Worm (Caenorhabditis elegans) whole organism, young adult: ENCODE results near the gene Y66H1A.5.

Experiments
- B0261.1 ChIP-seq: sonication (generic microtip); optimal IDR thresholded peaks from 2 replicates; lab custom pipeline; 2016; ENCODE audit warnings: mild to moderate bottlenecking, missing genetic modification characterization, moderate library complexity, missing compliant biosample characterization
- F22D6.2 ChIP-seq: sonication (generic microtip); optimal IDR thresholded peaks from 2 replicates; lab custom pipeline; 2016; ENCODE audit warnings: mild to moderate bottlenecking, missing genetic modification characterization, missing compliant biosample characterization
- F39B2.1 ChIP-seq: fragments of 200-800 bp; sonication (Bioruptor generic); IDR thresholded peaks from 2 replicates; pipeline ENCODE4 v1.3.6; 2022; ENCODE audit warnings: missing genetic modification reagents, missing genetic modification characterization, missing compliant biosample characterization
- F52B5.7 ChIP-seq: sonication (generic microtip); optimal IDR thresholded peaks from 2 replicates; lab custom pipeline; 2016; ENCODE audit warnings: mild to moderate bottlenecking, missing genetic modification characterization, missing compliant biosample characterization
- F55B11.4 ChIP-seq: sonication (generic microtip); optimal IDR thresholded peaks from 2 replicates; lab custom pipeline; 2016; ENCODE audit warnings: missing compliant biosample characterization, missing genetic modification characterization, borderline replicate concordance; ENCODE audit not compliant: insufficient read depth
- F57A8.1 ChIP-seq: fragments of 200-800 bp; sonication (Bioruptor generic); optimal IDR thresholded peaks from 2 replicates; lab custom pipeline; 2018; ENCODE audit warnings: mild to moderate bottlenecking, missing genetic modification characterization, moderate library complexity, missing compliant biosample characterization
- F57C9.4 ChIP-seq: sonication (generic microtip); optimal IDR thresholded peaks from 2 replicates; lab custom pipeline; 2017; ENCODE audit warnings: mild to moderate bottlenecking, missing genetic modification characterization, missing compliant biosample characterization
- K11D2.4 ChIP-seq: fragments of 200-800 bp; sonication (Bioruptor generic); IDR thresholded peaks from 2 replicates; pipeline ENCODE4 v1.3.6; 2022; ENCODE audit warnings: missing genetic modification reagents, missing genetic modification characterization, missing compliant biosample characterization
- K12H6.12 ChIP-seq: fragments of 200-800 bp; sonication (Bioruptor generic); optimal IDR thresholded peaks from 2 replicates; lab custom pipeline; 2018; ENCODE audit warnings: mild to moderate bottlenecking, missing genetic modification characterization, missing compliant biosample characterization
- Y67H2A.10 ChIP-seq: fragments of 200-800 bp; sonication (Bioruptor generic); conservative IDR thresholded peaks from 2 replicates; pipeline ENCODE4 v1.3.6; 2022; ENCODE audit warnings: missing genetic modification reagents, missing genetic modification characterization, missing compliant biosample characterization
- ama-1 ChIP-seq, 3 experiments: fragments of 150-350 bp in 1 of 3; sonication (generic microtip) in 2 of 3; optimal IDR thresholded peaks; 2 replicates each; lab custom pipeline; 2014 to 2018; ENCODE audit warnings: missing biosample characterization in 2 of 3, missing genetic modification characterization in 2 of 3, missing genetic modification reagents in 2 of 3
- atf-7 ChIP-seq: sonication (generic microtip); optimal IDR thresholded peaks from 2 replicates; lab custom pipeline; 2017; ENCODE audit warnings: mild to moderate bottlenecking, missing genetic modification characterization, missing compliant biosample characterization
- athp-1 ChIP-seq: sonication (generic microtip); optimal IDR thresholded peaks from 2 replicates; lab custom pipeline; 2017; ENCODE audit warnings: mild to moderate bottlenecking, missing genetic modification characterization, missing compliant biosample characterization
- attf-5 ChIP-seq: fragments of 200-800 bp; sonication (Bioruptor generic); optimal IDR thresholded peaks from 2 replicates; lab custom pipeline; 2018; ENCODE audit warnings: mild to moderate bottlenecking, missing genetic modification characterization, missing compliant biosample characterization
- bed-1 ChIP-seq: fragments of 200-800 bp; sonication (Bioruptor generic); IDR thresholded peaks from 2 replicates; pipeline ENCODE4 v1.3.6; 2022; ENCODE audit warnings: missing genetic modification reagents, missing genetic modification characterization, missing compliant biosample characterization
- cebp-2 ChIP-seq: fragments of 200-800 bp; sonication (Bioruptor generic); IDR thresholded peaks from 2 replicates; pipeline ENCODE4 v1.3.6; 2022; ENCODE audit warnings: missing genetic modification characterization, missing compliant biosample characterization
- ceh-100 ChIP-seq: fragments of 200-800 bp; sonication (Bioruptor generic); IDR thresholded peaks from 2 replicates; pipeline ENCODE4 v1.3.6; 2022; ENCODE audit warnings: missing genetic modification reagents, missing genetic modification characterization, missing compliant biosample characterization
- ceh-40 ChIP-seq: fragments of 200-800 bp; sonication (Bioruptor generic); IDR thresholded peaks from 2 replicates; pipeline ENCODE4 v1.3.6; 2022; ENCODE audit warnings: missing genetic modification characterization, missing compliant biosample characterization
- ceh-79 ChIP-seq: sonication (generic microtip); optimal IDR thresholded peaks from 2 replicates; lab custom pipeline; 2017; ENCODE audit warnings: mild to moderate bottlenecking, missing genetic modification characterization, missing compliant biosample characterization
- ceh-91 ChIP-seq: fragments of 200-800 bp; sonication (Bioruptor generic); IDR thresholded peaks from 2 replicates; pipeline ENCODE4 v1.3.6; 2022; ENCODE audit warnings: missing genetic modification reagents, missing genetic modification characterization, missing compliant biosample characterization
- chd-7 ChIP-seq: sonication (generic microtip); optimal IDR thresholded peaks from 2 replicates; lab custom pipeline; 2016; ENCODE audit warnings: mild to moderate bottlenecking, missing genetic modification characterization, moderate library complexity, missing compliant biosample characterization
- die-1 ChIP-seq: sonication (generic microtip); optimal IDR thresholded peaks from 2 replicates; lab custom pipeline; 2016; ENCODE audit warnings: missing genotype, mild to moderate bottlenecking, missing genetic modification characterization, missing compliant biosample characterization
- efl-1 ChIP-seq: fragments of 150-350 bp; optimal IDR thresholded peaks from 2 replicates; lab custom pipeline; 2014; ENCODE audit warnings: missing biosample characterization, missing genetic modification reagents, missing genetic modification characterization
- egrh-3 ChIP-seq: fragments of 200-800 bp; sonication (Bioruptor generic); IDR thresholded peaks from 2 replicates; pipeline ENCODE4 v1.3.6; 2022; ENCODE audit warnings: missing genetic modification reagents, missing genetic modification characterization, missing compliant biosample characterization
- ets-4 ChIP-seq: fragments of 200-800 bp; sonication (Bioruptor generic); optimal IDR thresholded peaks from 2 replicates; lab custom pipeline; 2018; ENCODE audit warnings: mild to moderate bottlenecking, missing genetic modification characterization, missing compliant biosample characterization
- him-1 ChIP-seq: sonication (generic microtip); optimal IDR thresholded peaks from 2 replicates; lab custom pipeline; 2016; ENCODE audit warnings: missing genotype, missing genetic modification reagents, missing genetic modification characterization, missing compliant biosample characterization
- hlh-12 ChIP-seq: sonication (generic microtip); optimal IDR thresholded peaks from 2 replicates; lab custom pipeline; 2016; ENCODE audit warnings: missing genetic modification characterization, missing compliant biosample characterization
- lin-35 ChIP-seq, 3 experiments: fragments of 150-350 bp in 2 of 3; sonication (generic microtip) in 1 of 3; optimal IDR thresholded peaks; 2 replicates each; lab custom pipeline; 2014 to 2018; ENCODE audit warnings: missing biosample characterization in 3 of 3, missing genetic modification characterization in 3 of 3, missing genetic modification reagents in 3 of 3
- lin-40 ChIP-seq: sonication (generic microtip); optimal IDR thresholded peaks from 2 replicates; lab custom pipeline; 2016; ENCODE audit warnings: missing genetic modification characterization, mild to moderate bottlenecking, missing compliant biosample characterization, missing genotype, missing genetic modification reagents
- lsy-27 ChIP-seq: sonication (generic microtip); optimal IDR thresholded peaks from 2 replicates; lab custom pipeline; 2017; ENCODE audit warnings: missing genetic modification characterization, mild to moderate bottlenecking, missing compliant biosample characterization, antibody characterized with exemption, missing genotype, borderline replicate concordance; ENCODE audit not compliant: insufficient read depth
- madf-3 ChIP-seq: fragments of 200-800 bp; sonication (Bioruptor generic); IDR thresholded peaks from 2 replicates; pipeline ENCODE4 v1.3.6; 2022; ENCODE audit warnings: missing genetic modification reagents, missing genetic modification characterization, missing compliant biosample characterization
- madf-8 ChIP-seq: fragments of 200-800 bp; sonication (Bioruptor generic); conservative IDR thresholded peaks from 2 replicates; pipeline ENCODE4 v1.3.6; 2022; ENCODE audit warnings: missing genetic modification reagents, missing genetic modification characterization, missing compliant biosample characterization
- mcd-1 ChIP-seq: fragments of 200-800 bp; sonication (Bioruptor generic); IDR thresholded peaks from 2 replicates; pipeline ENCODE4 v1.3.6; 2022; ENCODE audit warnings: missing genetic modification reagents, missing genetic modification characterization, missing compliant biosample characterization
- mxl-1 ChIP-seq: sonication (generic microtip); optimal IDR thresholded peaks from 2 replicates; lab custom pipeline; 2016; ENCODE audit warnings: missing genetic modification characterization, missing compliant biosample characterization
- nfyb-1 ChIP-seq: fragments of 200-800 bp; sonication (Bioruptor generic); IDR thresholded peaks from 2 replicates; pipeline ENCODE4 v1.3.6; 2022; ENCODE audit warnings: missing genetic modification reagents, missing genetic modification characterization, missing compliant biosample characterization
- nhr-90 ChIP-seq: sonication (generic microtip); optimal IDR thresholded peaks from 2 replicates; lab custom pipeline; 2016; ENCODE audit warnings: missing genotype, mild to moderate bottlenecking, missing genetic modification characterization, missing compliant biosample characterization
- pbrm-1 ChIP-seq: fragments of 200-800 bp; sonication (Bioruptor generic); IDR thresholded peaks from 2 replicates; pipeline ENCODE4 v1.3.6; 2022; ENCODE audit warnings: missing genetic modification reagents, missing genetic modification characterization, missing compliant biosample characterization
- pha-4 ChIP-seq: fragments of 150-350 bp; sonication (generic microtip); optimal IDR thresholded peaks from 2 replicates; lab custom pipeline; 2014; ENCODE audit warnings: missing biosample characterization, missing genetic modification reagents, missing genetic modification characterization
- repo-1 ChIP-seq: sonication (generic microtip); optimal IDR thresholded peaks from 2 replicates; lab custom pipeline; 2017; ENCODE audit warnings: mild to moderate bottlenecking, missing genetic modification characterization, missing compliant biosample characterization
- sea-2 ChIP-seq: fragments of 200-800 bp; sonication (Bioruptor generic); IDR thresholded peaks from 2 replicates; pipeline ENCODE4 v1.3.6; 2022; ENCODE audit warnings: missing genetic modification characterization, missing compliant biosample characterization
- snpc-4 ChIP-seq, 5 experiments: fragments of 150-350 bp in 1 of 5; sonication (generic microtip) in 4 of 5; optimal IDR thresholded peaks; 2 replicates each; lab custom pipeline; 2014 to 2018; ENCODE audit warnings: missing genetic modification characterization in 5 of 5, missing biosample characterization in 3 of 5, antibody characterized with exemption in 2 of 5, mild to moderate bottlenecking in 2 of 5, missing compliant biosample characterization in 2 of 5, missing genotype in 2 of 5, moderate library complexity in 2 of 5, missing genetic modification reagents in 1 of 5
- somi-1 ChIP-seq: fragments of 200-800 bp; sonication (Bioruptor generic); optimal IDR thresholded peaks from 2 replicates; lab custom pipeline; 2018; ENCODE audit warnings: mild to moderate bottlenecking, missing genetic modification characterization, missing compliant biosample characterization
- tbp1 ChIP-seq: fragments of 200-800 bp; sonication (Bioruptor generic); optimal IDR thresholded peaks from 2 replicates; lab custom pipeline; 2018; ENCODE audit warnings: mild to moderate bottlenecking, missing genetic modification characterization, missing compliant biosample characterization
- tlf-1 ChIP-seq: fragments of 200-800 bp; sonication (Bioruptor generic); optimal IDR thresholded peaks from 2 replicates; lab custom pipeline; 2018; ENCODE audit warnings: mild to moderate bottlenecking, missing genetic modification characterization, missing compliant biosample characterization
- unc-130 ChIP-seq: sonication (generic microtip); optimal IDR thresholded peaks from 2 replicates; lab custom pipeline; 2016; ENCODE audit warnings: missing genetic modification reagents, missing genetic modification characterization, missing compliant biosample characterization
- ztf-22 ChIP-seq: fragments of 200-800 bp; sonication (Bioruptor generic); optimal IDR thresholded peaks from 2 replicates; lab custom pipeline; 2018; ENCODE audit warnings: mild to moderate bottlenecking, missing genetic modification characterization, moderate library complexity, missing compliant biosample characterization
- ztf-25 ChIP-seq: fragments of 200-800 bp; sonication (Bioruptor generic); IDR thresholded peaks from 2 replicates; pipeline ENCODE4 v1.3.6; 2022; ENCODE audit warnings: missing genetic modification reagents, missing genetic modification characterization, missing compliant biosample characterization
- ztf-3 ChIP-seq: fragments of 200-800 bp; sonication (Bioruptor generic); optimal IDR thresholded peaks from 2 replicates; lab custom pipeline; 2018; ENCODE audit warnings: mild to moderate bottlenecking, missing genetic modification characterization, missing compliant biosample characterization

The Y66H1A.5 gene

ce11 chrIV:390279-390678, 38.7 kb downstream of the Y66H1A.5 start, which contains the start of the genes ears-2 and uncp-18 (continued):
- peak; percentile 98 for TF ChIP-seq attf-5 (GFP tag; lab: Kevin White, UChicago)
- no peak for TF ChIP-seq sea-2 (GFP tag; lab: Robert Waterston, UW)
- peak; percentile 31 for TF ChIP-seq ceh-79 (tag; lab: Kevin White, UChicago)
- TF ChIP-seq nhr-90 (tag; lab: Kevin White, UChicago): peak; percentile 68
- TF ChIP-seq bed-1: no peak
- no peak for TF ChIP-seq ets-4 (GFP tag; lab: Kevin White, UChicago)
- TF ChIP-seq pbrm-1 (GFP tag; lab: Robert Waterston, UW): peak; percentile 87
- TF ChIP-seq F22D6.2 (tag; lab: Kevin White, UChicago): peak; percentile 41
- TF ChIP-seq K12H6.12 (tag; lab: Kevin White, UChicago): peak; percentile 81
- TF ChIP-seq die-1 (tag; lab: Kevin White, UChicago): peak; percentile 62
- peak; percentile 86 for TF ChIP-seq egrh-3 (GFP tag; lab: Robert Waterston, UW)
- TF ChIP-seq ztf-22 (GFP tag; lab: Kevin White, UChicago): peak; percentile 28
- TF ChIP-seq athp-1 (tag; lab: Kevin White, UChicago): peak; percentile 96
- peak; percentile 96 for TF ChIP-seq ztf-25 (GFP tag; lab: Robert Waterston, UW)
- peak; percentile 66 for TF ChIP-seq somi-1
- TF ChIP-seq K11D2.4 (GFP tag; lab: Robert Waterston, UW): peak; percentile 81
- TF ChIP-seq lin-40 (tag; lab: Kevin White, UChicago): peak; percentile 89
- TF ChIP-seq ceh-100 (GFP tag; lab: Robert Waterston, UW): peak; percentile 97
- TF ChIP-seq madf-8 (GFP tag; lab: Robert Waterston, UW): 0 out of 2 replicates have a peak, but pooled peaks have one; percentile 22
- TF ChIP-seq efl-1 (GFP tag; lab: Kevin White, UChicago): peak; percentile 34
- peak; percentile 90 for TF ChIP-seq nfyb-1
- TF ChIP-seq tbp1 (GFP tag; lab: Kevin White, UChicago): peak; percentile 74
- TF ChIP-seq ztf-3 (GFP tag; lab: Kevin White, UChicago): no peak
- TF ChIP-seq F52B5.7 (tag; lab: Kevin White, UChicago): peak; percentile 80
- TF ChIP-seq lsy-27 (tag; lab: Kevin White, UChicago): no peak
- TF ChIP-seq ama-1 (optimal IDR thresholded peaks at IDR 0.05; lab: Kevin White, UChicago): no peak
- TF ChIP-seq ama-1 (GFP tag; optimal IDR thresholded peaks at IDR 0.05; lab: Kevin White, UChicago): no peak
- peak; percentile 79; the same call in 1 of the 2 replicates for TF ChIP-seq madf-3 (GFP tag; lab: Robert Waterston, UW)
- peak; percentile 66 for TF ChIP-seq chd-7 (tag; lab: Kevin White, UChicago)
- TF ChIP-seq cebp-2 (GFP tag; lab: Robert Waterston, UW): no peak
- TF ChIP-seq mcd-1: peak; percentile 89
- TF ChIP-seq repo-1 (tag; lab: Kevin White, UChicago): peak; percentile 39
- TF ChIP-seq him-1 (tag; lab: Kevin White, UChicago): peak; percentile 78
- peak; percentile 43 for TF ChIP-seq snpc-4 (GFP tag; optimal IDR thresholded peaks at IDR 0.05; lab: Kevin White, UChicago)
- peak; percentile 58 to 88 (median 74) for TF ChIP-seq snpc-4 (tag; optimal IDR thresholded peaks at IDR 0.05; lab: Kevin White, UChicago)
- TF ChIP-seq ceh-91 (GFP tag; lab: Robert Waterston, UW): peak; percentile 82
- peak; percentile 32 for TF ChIP-seq F57A8.1 (GFP tag; lab: Kevin White, UChicago)
- TF ChIP-seq Y67H2A.10 (GFP tag; lab: Robert Waterston, UW): peak; percentile 84
- TF ChIP-seq pha-4 (tag; lab: Kevin White, UChicago): no peak
- no peak for TF ChIP-seq F39B2.1 (GFP tag; lab: Robert Waterston, UW)
- TF ChIP-seq lin-35 (GFP tag; optimal IDR thresholded peaks at IDR 0.05; lab: Kevin White, UChicago): peak in 2 of 3 experiments; percentile 76 to 88
- TF ChIP-seq mxl-1 (tag; lab: Kevin White, UChicago): peak; percentile 24
- TF ChIP-seq ceh-40: no peak
- peak; percentile 31 for TF ChIP-seq F57C9.4
- TF ChIP-seq B0261.1 (tag; lab: Kevin White, UChicago): peak; percentile 22
- no peak for TF ChIP-seq hlh-12 (tag; lab: Kevin White, UChicago)
- no peak for TF ChIP-seq F55B11.4
- peak; percentile 63 for TF ChIP-seq atf-7
- peak; percentile 94 for TF ChIP-seq unc-130 (GFP tag; lab: Kevin White, UChicago)
- TF ChIP-seq tlf-1 (GFP tag; lab: Kevin White, UChicago): peak; percentile 87
